Fruit fly (Drosophila melanogaster) whole organism, prepupa: Measurements from ENCODE around the gene CG42264.

ENCODE experiments used
- CG10631 ChIP-seq: fragments of 200-800 bp; sonication (Bioruptor generic); optimal IDR thresholded peaks from 2 replicates; lab custom pipeline; 2016; ENCODE audit warnings: missing biosample characterization, missing genetic modification characterization
- CG10669 ChIP-seq: fragments of 200-800 bp; sonication (Bioruptor generic); optimal IDR thresholded peaks from 3 replicates; lab custom pipeline; 2018; ENCODE audit warnings: missing biosample characterization, mild to moderate bottlenecking, missing genetic modification characterization, moderate library complexity
- CG11294 ChIP-seq: fragments of 200-800 bp; sonication (Bioruptor generic); IDR thresholded peaks from 2 replicates; pipeline ENCODE4 v1.3.6; 2022; ENCODE audit warnings: missing biosample characterization, missing genetic modification characterization
- CG11902 ChIP-seq: fragments of 200-800 bp; sonication (Bioruptor generic); optimal IDR thresholded peaks from 3 replicates; lab custom pipeline; 2016; ENCODE audit warnings: missing biosample characterization, missing genetic modification characterization
- CG15336 ChIP-seq: fragments of 200-800 bp; sonication (Bioruptor generic); IDR thresholded peaks from 2 replicates; pipeline ENCODE4 v1.3.6; 2022; ENCODE audit warnings: missing biosample characterization, missing genetic modification characterization
- CG32006 ChIP-seq: fragments of 200-800 bp; sonication (Bioruptor generic); optimal IDR thresholded peaks from 3 replicates; lab custom pipeline; 2017; ENCODE audit warnings: missing biosample characterization, mild to moderate bottlenecking, missing genetic modification characterization
- CG34406 ChIP-seq: fragments of 200-800 bp; sonication (Bioruptor generic); optimal IDR thresholded peaks from 3 replicates; lab custom pipeline; 2016; ENCODE audit warnings: missing biosample characterization, missing genetic modification characterization
- CG4318 ChIP-seq: fragments of 200-800 bp; sonication (Bioruptor generic); optimal IDR thresholded peaks from 3 replicates; lab custom pipeline; 2017; ENCODE audit warnings: missing biosample characterization, mild to moderate bottlenecking, missing genetic modification characterization
- CG6792 ChIP-seq: fragments of 200-800 bp; sonication (Bioruptor generic); optimal IDR thresholded peaks from 3 replicates; lab custom pipeline; 2016; ENCODE audit warnings: missing biosample characterization, missing genetic modification characterization
- CG7368 ChIP-seq: fragments of 200-800 bp; sonication (Bioruptor generic); optimal IDR thresholded peaks from 3 replicates; lab custom pipeline; 2016; ENCODE audit warnings: missing biosample characterization, missing genetic modification characterization
- CG8119 ChIP-seq: fragments of 200-800 bp; sonication (Bioruptor generic); IDR thresholded peaks from 3 replicates; pipeline ENCODE4 v1.3.6; 2022; ENCODE audit warnings: missing biosample characterization, missing genetic modification characterization
- CG8319 ChIP-seq: fragments of 200-800 bp; sonication (Bioruptor generic); optimal IDR thresholded peaks from 3 replicates; lab custom pipeline; 2016; ENCODE audit warnings: missing biosample characterization, missing genetic modification characterization
- CG8632 ChIP-seq: fragments of 200-800 bp; sonication (Bioruptor generic); optimal IDR thresholded peaks from 3 replicates; lab custom pipeline; 2016; ENCODE audit warnings: missing biosample characterization, missing genetic modification characterization
- CG9139 ChIP-seq: fragments of 200-800 bp; sonication (Bioruptor generic); optimal IDR thresholded peaks from 3 replicates; lab custom pipeline; 2017; ENCODE audit warnings: missing biosample characterization, mild to moderate bottlenecking, missing genetic modification characterization
- Eip75B ChIP-seq: fragments of 200-800 bp; sonication (Bioruptor generic); optimal IDR thresholded peaks from 3 replicates; lab custom pipeline; 2016; ENCODE audit warnings: missing biosample characterization, missing genetic modification characterization
- Eip78C ChIP-seq: fragments of 200-800 bp; sonication (Bioruptor generic); peaks from one replicate; lab custom pipeline; 2016; ENCODE audit warnings: missing biosample characterization, missing genetic modification characterization
- Eip93F ChIP-seq: fragments of 200-800 bp; sonication (Bioruptor generic); optimal IDR thresholded peaks from 2 replicates; lab custom pipeline; 2016; ENCODE audit warnings: missing biosample characterization, mild to moderate bottlenecking, missing genetic modification characterization
- Ets21C ChIP-seq: fragments of 200-800 bp; sonication (Bioruptor generic); optimal IDR thresholded peaks from 3 replicates; lab custom pipeline; 2016; ENCODE audit warnings: missing biosample characterization, missing genetic modification characterization
- Ets96B ChIP-seq: fragments of 200-800 bp; optimal IDR thresholded peaks from 2 replicates; lab custom pipeline; 2019; ENCODE audit warnings: missing biosample characterization, mild to moderate bottlenecking, missing genetic modification characterization, moderate library complexity
- Gug ChIP-seq: fragments of 200-800 bp; sonication (Bioruptor generic); IDR thresholded peaks from 2 replicates; pipeline ENCODE4 v1.3.6; 2022; ENCODE audit warnings: missing biosample characterization, missing genetic modification characterization
- Hr38 ChIP-seq: sonication (Bioruptor generic); optimal IDR thresholded peaks from 2 replicates; lab custom pipeline; 2016; ENCODE audit warnings: missing biosample characterization, missing genetic modification characterization
- Hr39 ChIP-seq: fragments of 200-800 bp; sonication (Bioruptor generic); optimal IDR thresholded peaks from 2 replicates; lab custom pipeline; 2016; ENCODE audit warnings: missing biosample characterization, missing genetic modification characterization
- Hr4 ChIP-seq: fragments of 200-800 bp; sonication (Bioruptor generic); optimal IDR thresholded peaks from 3 replicates; lab custom pipeline; 2016; ENCODE audit warnings: missing biosample characterization, missing genetic modification characterization
- Lpt ChIP-seq: fragments of 200-800 bp; sonication (Bioruptor generic); optimal IDR thresholded peaks from 3 replicates; lab custom pipeline; 2016; ENCODE audit warnings: missing biosample characterization, missing genetic modification characterization
- Met ChIP-seq: fragments of 200-800 bp; sonication (Bioruptor generic); optimal IDR thresholded peaks from 3 replicates; lab custom pipeline; 2016; ENCODE audit warnings: missing biosample characterization, missing genetic modification characterization
- Smox ChIP-seq: fragments of 200-800 bp; sonication (Bioruptor generic); optimal IDR thresholded peaks from 3 replicates; lab custom pipeline; 2016; ENCODE audit warnings: missing biosample characterization, missing genetic modification characterization
- Sox102F ChIP-seq: fragments of 200-800 bp; sonication (Bioruptor generic); optimal IDR thresholded peaks from 2 replicates; lab custom pipeline; 2016; ENCODE audit warnings: missing biosample characterization, mild to moderate bottlenecking, missing genetic modification characterization
- Sox14 ChIP-seq: fragments of 200-800 bp; sonication (Bioruptor generic); optimal IDR thresholded peaks from 3 replicates; lab custom pipeline; 2016; ENCODE audit warnings: missing biosample characterization, missing genetic modification characterization
- Sox15 ChIP-seq: fragments of 200-800 bp; sonication (Bioruptor generic); optimal IDR thresholded peaks from 3 replicates; lab custom pipeline; 2016; ENCODE audit warnings: missing biosample characterization, missing genetic modification characterization
- acj6 ChIP-seq: fragments of 200-800 bp; sonication (Bioruptor generic); optimal IDR thresholded peaks from 3 replicates; lab custom pipeline; 2016; ENCODE audit warnings: missing biosample characterization, missing genetic modification characterization
- dac ChIP-seq: fragments of 200-800 bp; sonication (Bioruptor generic); optimal IDR thresholded peaks from 2 replicates; lab custom pipeline; 2017; ENCODE audit warnings: missing biosample characterization, mild to moderate bottlenecking, missing genetic modification characterization
- dsx ChIP-seq: fragments of 200-800 bp; optimal IDR thresholded peaks from 3 replicates; lab custom pipeline; 2019; ENCODE audit warnings: missing biosample characterization, mild to moderate bottlenecking, missing genetic modification characterization, moderate library complexity; ENCODE audit not compliant: poor library complexity, severe bottlenecking
- fd59A ChIP-seq: fragments of 200-800 bp; sonication (Bioruptor generic); optimal IDR thresholded peaks from 2 replicates; lab custom pipeline; 2017; ENCODE audit warnings: missing biosample characterization, mild to moderate bottlenecking, missing genetic modification characterization, missing genetic modification reagents
- net ChIP-seq: fragments of 200-800 bp; sonication (Bioruptor generic); optimal IDR thresholded peaks from 3 replicates; lab custom pipeline; 2016; ENCODE audit warnings: missing biosample characterization, missing genetic modification characterization
- pdm3 ChIP-seq: fragments of 200-800 bp; sonication (Bioruptor generic); optimal IDR thresholded peaks from 3 replicates; lab custom pipeline; 2016; ENCODE audit warnings: missing biosample characterization, missing genetic modification characterization
- ss ChIP-seq, 2 experiments: fragments of 200-800 bp; sonication (Bioruptor generic); optimal IDR thresholded peaks; 2 replicates in 1 of 2; 3 replicates in 1 of 2; lab custom pipeline; 2017 to 2018; ENCODE audit warnings: mild to moderate bottlenecking in 2 of 2, missing biosample characterization in 2 of 2, missing genetic modification characterization in 2 of 2, moderate library complexity in 1 of 2
- svp ChIP-seq: fragments of 200-800 bp; sonication (Bioruptor generic); peaks from one replicate; lab custom pipeline; 2016; ENCODE audit warnings: missing biosample characterization, missing genetic modification characterization
- topi ChIP-seq: fragments of 200-800 bp; sonication (Bioruptor generic); optimal IDR thresholded peaks from 3 replicates; lab custom pipeline; 2016; ENCODE audit warnings: missing biosample characterization, missing genetic modification characterization
- vri ChIP-seq: fragments of 200-800 bp; sonication (Bioruptor generic); optimal IDR thresholded peaks from 3 replicates; lab custom pipeline; 2016; ENCODE audit warnings: missing biosample characterization, mild to moderate bottlenecking, missing genetic modification characterization

Gene CG42264

DNA sequence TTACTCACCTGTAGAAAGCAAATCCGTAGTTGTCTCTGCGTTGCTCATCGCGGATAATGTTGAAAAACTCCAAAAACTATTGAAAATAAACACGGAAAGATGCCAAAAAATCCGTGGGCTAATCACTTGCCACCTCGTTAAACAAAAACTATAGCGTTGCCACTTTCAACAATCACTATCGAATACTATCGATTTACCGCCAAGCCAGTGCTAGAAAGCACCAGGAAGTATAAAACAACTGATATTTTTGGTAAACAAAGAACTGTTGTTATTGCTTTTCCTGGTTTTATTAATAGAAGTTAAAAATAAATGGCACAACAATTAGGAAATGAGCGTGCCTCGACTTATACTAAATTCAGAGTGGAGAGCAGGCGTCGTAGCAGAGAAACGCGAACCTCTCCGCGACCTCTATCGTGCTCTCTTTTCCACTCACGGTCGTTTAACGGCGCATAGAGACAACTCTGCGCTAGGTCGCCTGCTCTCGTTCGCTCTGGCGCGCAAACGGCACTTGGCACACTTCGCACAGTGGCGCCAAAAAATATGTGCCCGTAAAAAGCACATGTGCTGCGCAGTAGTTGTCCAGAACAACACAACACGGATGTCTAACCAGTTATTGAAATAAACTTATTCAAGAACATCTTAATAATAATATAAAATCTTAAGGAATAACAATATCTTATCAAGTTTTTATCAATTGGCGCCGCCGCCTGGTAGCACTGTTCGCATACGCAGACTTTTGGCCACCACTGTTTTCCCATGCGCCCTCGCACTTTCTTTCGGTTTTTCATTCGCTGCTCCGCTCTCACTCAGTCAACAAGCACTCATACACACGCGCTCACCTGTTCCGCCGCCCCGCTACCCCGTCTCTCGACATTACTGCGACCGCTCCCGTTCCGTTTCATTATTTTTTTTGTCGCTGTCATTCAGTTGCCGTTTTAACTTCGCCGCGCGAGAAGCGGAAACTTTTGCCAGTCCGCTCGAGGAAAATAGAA is 21.3 kb downstream of the CG42264 start, which contains the start of the genes lin-52 and CG15771 (continued):
- TF ChIP-seq dsx (GFP tag; lab: Kevin White, UChicago) (peak; percentile 92), CG11294 (GFP tag; lab: Robert Waterston, UW) (peak; percentile 93), Gug (GFP tag; lab: Robert Waterston, UW) (peak; percentile 95), Sox102F (GFP tag; lab: Kevin White, UChicago) (peak; percentile 94), net (GFP tag; lab: Kevin White, UChicago) (peak; percentile 95), Eip93F (peak; percentile 94), topi (GFP tag; lab: Kevin White, UChicago) (peak; percentile 93), CG34406 (GFP tag; lab: Kevin White, UChicago) (peak; percentile 94), CG4318 (GFP tag; lab: Kevin White, UChicago) (peak; percentile 94), CG15336 (GFP tag; lab: Robert Waterston, UW) (peak; percentile 98), vri (GFP tag; lab: Kevin White, UChicago) (peak; percentile 91), CG9139 (peak; percentile 95), CG6792 (GFP tag; lab: Kevin White, UChicago) (peak; percentile 96), Smox (peak; percentile 93), ss (GFP tag; optimal IDR thresholded peaks at IDR 0.05; lab: Kevin White, UChicago) (peak; percentile 96 to 97), Hr38 (GFP tag; lab: Kevin White, UChicago) (peak; percentile 16), CG8632 (peak; percentile 94), dac (GFP tag; lab: Kevin White, UChicago) (peak; percentile 96), Hr39 (GFP tag; lab: Kevin White, UChicago) (peak; percentile 88), CG11902 (GFP tag; lab: Kevin White, UChicago) (peak; percentile 89), CG7368 (GFP tag; lab: Kevin White, UChicago) (peak; percentile 91), Eip75B (GFP tag; lab: Kevin White, UChicago) (peak; percentile 94), CG8119 (GFP tag; lab: Robert Waterston, UW) (peak; percentile 98), Ets21C (GFP tag; lab: Kevin White, UChicago) (peak; percentile 86), CG8319 (peak; percentile 88), Sox15 (peak; percentile 95), pdm3 (GFP tag; lab: Kevin White, UChicago) (peak; percentile 96), CG10669 (GFP tag; lab: Kevin White, UChicago) (peak; percentile 95), Ets96B (peak; percentile 93), fd59A (peak; percentile 94), Hr4 (GFP tag; lab: Kevin White, UChicago) (peak; percentile 93), Met (GFP tag; lab: Kevin White, UChicago) (peak; percentile 96), svp (GFP tag; lab: Kevin White, UChicago) (peak; percentile 97), Lpt (peak; percentile 94), CG32006 (GFP tag; lab: Kevin White, UChicago) (peak; percentile 97), CG10631 (GFP tag; lab: Kevin White, UChicago) (peak; percentile 95), Sox14 (peak; percentile 91), acj6 (GFP tag; lab: Kevin White, UChicago) (peak; percentile 96), Eip78C (GFP tag; lab: Kevin White, UChicago) (peak; percentile 98)

DNA sequence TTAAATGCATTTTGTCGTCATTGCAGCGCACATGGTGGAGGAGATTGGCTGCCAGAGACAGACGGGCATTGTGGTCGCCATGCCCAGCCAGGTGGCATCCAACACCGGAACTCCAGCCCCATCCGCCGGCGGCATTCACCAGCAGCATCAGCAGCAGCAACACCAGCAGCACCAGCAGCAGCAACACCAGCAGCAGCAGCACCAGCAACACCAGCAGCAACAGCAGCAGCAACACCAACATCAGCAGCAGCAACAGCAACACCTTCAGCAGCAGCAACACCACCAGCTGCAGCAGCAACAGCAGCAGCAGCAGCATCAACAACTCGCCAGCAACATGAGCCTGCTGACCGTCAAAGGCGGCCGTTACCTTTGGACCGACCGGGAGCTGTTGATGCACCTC is 23.6 kb downstream of the CG42264 start:
- TF ChIP-seq CG6792 (GFP tag; lab: Kevin White, UChicago) = no peak
- TF ChIP-seq Lpt = no peak
- no peak for TF ChIP-seq dac (GFP tag; lab: Kevin White, UChicago)
- no peak for TF ChIP-seq CG15336 (GFP tag; lab: Robert Waterston, UW)
- TF ChIP-seq Gug (GFP tag; lab: Robert Waterston, UW) = no peak
- no peak for TF ChIP-seq dsx (GFP tag; lab: Kevin White, UChicago)
- TF ChIP-seq, all 60 proteins: peak for 0
